Worm (Caenorhabditis elegans) whole organism, L4/young adult: ENCODE data around the gene fan-1.
"Not testable (repeated sequence)": the region's sequence is repeated elsewhere in the genome, so short reads cannot be mapped to it uniquely, and the experiment has no call there.

ENCODE experiments used
- W03F9.2 ChIP-seq: fragments of 150-350 bp; optimal IDR thresholded peaks from 2 replicates; lab custom pipeline; 2014; ENCODE audit warnings: missing biosample characterization, missing genetic modification characterization
- dao-5 ChIP-seq: sonication (generic microtip); optimal IDR thresholded peaks from 2 replicates; lab custom pipeline; 2016; ENCODE audit warnings: missing genotype, missing genetic modification characterization, moderate library complexity, missing compliant biosample characterization
- him-1 ChIP-seq: sonication (generic microtip); optimal IDR thresholded peaks from 2 replicates; lab custom pipeline; 2016; ENCODE audit warnings: missing genotype, missing genetic modification reagents, missing genetic modification characterization, missing compliant biosample characterization

The fan-1 gene

ce11 chrIV:6598740-6599139, 50.3 kb downstream of the fan-1 start, which contains the start of gene nspb-5:
TSS of gene nspb-5 (plus strand) at chrIV:6599040.
- TF ChIP-seq him-1 (tag; lab: Kevin White, UChicago); W03F9.2 (tag; lab: Kevin White, UChicago); dao-5: not testable (repeated sequence)

ce11 chrIV:6599447-6599846, 51.0 kb downstream of the fan-1 start, which contains the start of gene F38A5.8:
TSS of gene F38A5.8 (plus strand) at chrIV:6599747.
- TF ChIP-seq him-1 (tag; lab: Kevin White, UChicago) (no peak), W03F9.2 (tag; lab: Kevin White, UChicago) (no peak), dao-5 (no peak)

ce11 chrIV:6601213-6601724, 52.8 kb downstream of the fan-1 start, which contains the start of gene sup-36:
TSS of gene sup-36 (plus strand) at chrIV:6601674.
- no peak for TF ChIP-seq W03F9.2 (tag; lab: Kevin White, UChicago)
- no peak for TF ChIP-seq him-1 (tag; lab: Kevin White, UChicago)
- TF ChIP-seq dao-5, result no peak
